Fruit fly (Drosophila melanogaster): ENCODE measurements around the gene promL.
A peak's percentile ranks its signal among the peaks of the same experiment; 100 is the strongest.

promL gene

DNA sequence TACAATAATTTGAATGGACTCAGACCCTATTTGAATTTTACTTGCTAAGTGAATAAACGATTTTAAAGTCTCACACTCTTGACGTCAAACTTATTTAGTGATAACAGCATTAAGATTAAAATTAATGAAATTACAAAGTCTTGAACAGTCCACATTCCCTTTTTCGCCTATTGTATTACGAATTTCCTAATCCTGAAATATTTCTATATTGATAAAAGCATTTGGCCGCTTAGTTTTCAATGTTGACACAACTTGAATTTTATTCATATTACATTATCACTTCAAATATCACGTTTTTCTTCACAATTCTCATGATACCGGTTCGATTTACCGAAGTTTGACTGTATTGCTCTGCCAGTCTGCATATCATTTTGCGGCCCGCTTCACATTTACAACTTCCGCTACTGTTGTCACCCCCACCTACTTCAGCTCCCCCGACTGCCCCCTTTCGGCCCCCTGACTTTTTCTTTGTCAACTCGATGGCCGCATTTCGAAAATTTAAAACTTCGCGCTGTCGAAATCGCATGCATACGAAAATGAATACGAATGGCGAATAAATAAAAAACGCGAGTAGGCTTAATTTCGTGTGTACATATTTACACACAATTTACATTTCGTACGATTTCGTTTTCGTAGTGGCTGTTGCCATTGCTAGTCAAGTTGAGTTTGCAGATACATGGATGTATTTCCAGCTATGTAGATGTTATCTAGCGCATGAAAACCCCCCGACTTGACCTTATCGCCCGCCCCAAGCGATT, 48.9 kb downstream of the promL start (continued):
- peak; percentile 7 for TF ChIP-seq Abd-B (GFP tag; optimal IDR thresholded peaks at IDR 0.05)
- 0 out of 2 replicates have a peak, but pooled peaks have one; percentile 12 for TF ChIP-seq CG32767 (GFP tag; IDR thresholded peaks at IDR 0.05)
- TF ChIP-seq yki (optimal IDR thresholded peaks at IDR 0.05): no peak
- no peak for TF ChIP-seq CG16815 (GFP tag; optimal IDR thresholded peaks at IDR 0.05)
- TF ChIP-seq trem (tag; optimal IDR thresholded peaks at IDR 0.05): no peak
- TF ChIP-seq nerfin-1 (tag; optimal IDR thresholded peaks at IDR 0.05): no peak
- no peak for TF ChIP-seq CG10366 (GFP tag; IDR thresholded peaks at IDR 0.05)
- no peak for TF ChIP-seq crc (GFP tag; optimal IDR thresholded peaks at IDR 0.05)
- no peak for TF ChIP-seq CG16779 (GFP tag; IDR thresholded peaks at IDR 0.05)
- TF ChIP-seq gcm2 (GFP tag; optimal IDR thresholded peaks at IDR 0.05): no peak
- TF ChIP-seq dan (GFP tag; IDR thresholded peaks at IDR 0.05): no peak
- no peak for TF ChIP-seq tna (GFP tag; IDR thresholded peaks at IDR 0.05; ENCODE audit: partially characterized antibody)
- peak; percentile 20 for TF ChIP-seq CG10267 (tag; optimal IDR thresholded peaks at IDR 0.05)
- no peak; the same call in 1 of the 2 replicates for TF ChIP-seq CG31224 (GFP tag; IDR thresholded peaks at IDR 0.05)
- no peak for TF ChIP-seq psq (GFP tag; optimal IDR thresholded peaks at IDR 0.05)
- TF ChIP-seq pb (GFP tag; optimal IDR thresholded peaks at IDR 0.05): no peak
- TF ChIP-seq Ada2b (GFP tag; IDR thresholded peaks at IDR 0.05): no peak
- TF ChIP-seq sima (GFP tag; optimal IDR thresholded peaks at IDR 0.05): no peak
- TF ChIP-seq caup (GFP tag; optimal IDR thresholded peaks at IDR 0.05; ENCODE audit: severe bottlenecking): peak; percentile 59
- no peak for TF ChIP-seq CG1792 (GFP tag; optimal IDR thresholded peaks at IDR 0.05)
- no peak for TF ChIP-seq corto (GFP tag; optimal IDR thresholded peaks at IDR 0.05)
- TF ChIP-seq CG12219 (GFP tag; optimal IDR thresholded peaks at IDR 0.05): no peak
- TF ChIP-seq CG11723 (GFP tag; optimal IDR thresholded peaks at IDR 0.05): peak; percentile 31
- no peak for TF ChIP-seq HmgD (GFP tag; optimal IDR thresholded peaks at IDR 0.05)
- TF ChIP-seq cas (GFP tag; IDR thresholded peaks at IDR 0.05): no peak
- TF ChIP-seq CG11093 (GFP tag; IDR thresholded peaks at IDR 0.05): 0 out of 3 replicates have a peak, but pooled peaks have one; percentile 20
- no peak for TF ChIP-seq CG14965 (GFP tag; optimal IDR thresholded peaks at IDR 0.05; ENCODE audit: borderline replicate concordance)
- TF ChIP-seq pum (GFP tag; optimal IDR thresholded peaks at IDR 0.05): no peak
- TF ChIP-seq repo (GFP tag; optimal IDR thresholded peaks at IDR 0.05): no peak
- TF ChIP-seq pho (GFP tag; optimal IDR thresholded peaks at IDR 0.05): no peak
- TF ChIP-seq Gug (GFP tag; IDR thresholded peaks at IDR 0.05): no peak
- TF ChIP-seq unpg (GFP tag; optimal IDR thresholded peaks at IDR 0.05): peak; percentile 7
- no peak for TF ChIP-seq eyg (GFP tag; optimal IDR thresholded peaks at IDR 0.05)
- TF ChIP-seq Fer2 (tag; optimal IDR thresholded peaks at IDR 0.05): no peak
- TF ChIP-seq CG17361 (GFP tag; IDR thresholded peaks at IDR 0.05): peak; percentile 74
- TF ChIP-seq CG10431 (GFP tag; optimal IDR thresholded peaks at IDR 0.05): no peak
- TF ChIP-seq MESR4 (GFP tag; optimal IDR thresholded peaks at IDR 0.05): no peak
- TF ChIP-seq esg (GFP tag; conservative IDR thresholded peaks at IDR 0.05): peak; percentile 14; the same call in 1 of the 2 replicates
- peak; percentile 46 for TF ChIP-seq Ssrp (tag; optimal IDR thresholded peaks at IDR 0.05)
- TF ChIP-seq NC2α (GFP tag; optimal IDR thresholded peaks at IDR 0.05): no peak
- no peak for TF ChIP-seq CG2199 (GFP tag; IDR thresholded peaks at IDR 0.05)
- TF ChIP-seq grn (GFP tag; optimal IDR thresholded peaks at IDR 0.05): no peak
- peak; percentile 56 for TF ChIP-seq CrebB (tag; optimal IDR thresholded peaks at IDR 0.05)
- TF ChIP-seq CG15269 (tag; optimal IDR thresholded peaks at IDR 0.05): peak; percentile 41
- no peak for TF ChIP-seq Max (GFP tag; optimal IDR thresholded peaks at IDR 0.05)
- TF ChIP-seq exex (tag; optimal IDR thresholded peaks at IDR 0.05): no peak
- no peak for TF ChIP-seq CG14667 (GFP tag; IDR thresholded peaks at IDR 0.05)
- no peak for TF ChIP-seq gt (GFP tag; IDR thresholded peaks at IDR 0.05)
- peak in 1 of 2 experiments; percentile 80 for TF ChIP-seq eve (GFP tag; optimal IDR thresholded peaks at IDR 0.05)
- no peak for TF ChIP-seq her (GFP tag; optimal IDR thresholded peaks at IDR 0.05)
